Worm (Caenorhabditis elegans) whole organism, L4 larva: ENCODE data around the gene vha-13.

Source experiments
- D1046.2 ChIP-seq: fragments of 200-800 bp; sonication (Bioruptor generic); IDR thresholded peaks from 2 replicates; pipeline ENCODE4 v1.3.6; 2022; ENCODE audit warnings: missing genetic modification characterization, missing compliant biosample characterization
- F26F4.8 ChIP-seq: fragments of 200-800 bp; sonication (Bioruptor generic); conservative IDR thresholded peaks from 2 replicates; pipeline ENCODE4 v1.3.6; 2022; ENCODE audit warnings: missing genetic modification characterization, missing compliant biosample characterization
- F44E2.7 ChIP-seq: fragments of 200-800 bp; sonication (Bioruptor generic); IDR thresholded peaks from 2 replicates; pipeline ENCODE4 v2.1.2; 2022; ENCODE audit warnings: missing genetic modification characterization, missing compliant biosample characterization
- R02D3.7 ChIP-seq: fragments of 150-350 bp; sonication (generic microtip); optimal IDR thresholded peaks from 3 replicates; lab custom pipeline; 2014; ENCODE audit warnings: missing biosample characterization, missing genetic modification characterization
- T20F7.1 ChIP-seq: fragments of 200-800 bp; sonication (Bioruptor generic); optimal IDR thresholded peaks from 2 replicates; lab custom pipeline; 2018; ENCODE audit warnings: mild to moderate bottlenecking, missing genetic modification characterization, missing compliant biosample characterization
- Y105C5A.15 ChIP-seq: fragments of 200-800 bp; sonication (Bioruptor generic); IDR thresholded peaks from 2 replicates; pipeline ENCODE4 v1.3.6; 2022; ENCODE audit warnings: missing genetic modification characterization, missing compliant biosample characterization
- Y75B8A.6 ChIP-seq: fragments of 200-800 bp; sonication (Bioruptor generic); IDR thresholded peaks from 2 replicates; pipeline ENCODE4 v1.3.6; 2022; ENCODE audit warnings: missing genetic modification reagents, missing genetic modification characterization, missing compliant biosample characterization
- ZK337.2 ChIP-seq: fragments of 200-800 bp; sonication (Bioruptor generic); IDR thresholded peaks from 2 replicates; pipeline ENCODE4 v1.3.6; 2022; ENCODE audit warnings: missing genetic modification reagents, missing genetic modification characterization, missing compliant biosample characterization
- aly-2 ChIP-seq: sonication (generic microtip); optimal IDR thresholded peaks from 2 replicates; lab custom pipeline; 2018; ENCODE audit warnings: missing biosample characterization, missing genetic modification characterization
- attf-4 ChIP-seq: sonication (generic microtip); optimal IDR thresholded peaks from 3 replicates; lab custom pipeline; 2017; ENCODE audit warnings: missing biosample characterization, missing genetic modification characterization
- ceh-28 ChIP-seq: fragments of 150-350 bp; optimal IDR thresholded peaks from 2 replicates; lab custom pipeline; 2014; ENCODE audit warnings: missing biosample characterization, missing genetic modification reagents, missing genetic modification characterization
- ceh-32 ChIP-seq: sonication (generic microtip); optimal IDR thresholded peaks from 2 replicates; lab custom pipeline; 2016; ENCODE audit warnings: mild to moderate bottlenecking, missing genetic modification characterization, missing compliant biosample characterization; ENCODE audit not compliant: poor library complexity
- ceh-82 ChIP-seq: sonication (generic microtip); optimal IDR thresholded peaks from 2 replicates; lab custom pipeline; 2017; ENCODE audit warnings: missing biosample characterization, missing genetic modification characterization
- ctbp-1 ChIP-seq: fragments of 200-800 bp; sonication (Bioruptor generic); IDR thresholded peaks from 2 replicates; pipeline ENCODE4 v1.3.6; 2022; ENCODE audit warnings: missing genetic modification reagents, missing genetic modification characterization, missing compliant biosample characterization
- daf-8 ChIP-seq: fragments of 200-800 bp; sonication (Bioruptor generic); IDR thresholded peaks from 2 replicates; pipeline ENCODE4 v1.3.6; 2022; ENCODE audit warnings: missing genetic modification characterization, missing compliant biosample characterization
- dmd-6 ChIP-seq: fragments of 200-800 bp; sonication (Bioruptor generic); IDR thresholded peaks from 2 replicates; pipeline ENCODE4 v1.3.6; 2022; ENCODE audit warnings: missing genetic modification reagents, missing genetic modification characterization, missing compliant biosample characterization
- dmd-8 ChIP-seq: fragments of 200-800 bp; sonication (Bioruptor generic); IDR thresholded peaks from 2 replicates; pipeline ENCODE4 v1.3.6; 2022; ENCODE audit warnings: missing genetic modification characterization, missing compliant biosample characterization
- dpl-1 ChIP-seq: fragments of 150-350 bp; optimal IDR thresholded peaks from 2 replicates; lab custom pipeline; 2014; ENCODE audit warnings: missing biosample characterization, missing genetic modification reagents, missing genetic modification characterization
- hlh-11 ChIP-seq: fragments of 200-800 bp; sonication (Bioruptor generic); optimal IDR thresholded peaks from 2 replicates; lab custom pipeline; 2018; ENCODE audit warnings: mild to moderate bottlenecking, missing genetic modification characterization, missing compliant biosample characterization
- hlh-30 ChIP-seq: sonication (generic microtip); optimal IDR thresholded peaks from 2 replicates; lab custom pipeline; 2017; ENCODE audit warnings: antibody characterized with exemption, mild to moderate bottlenecking, missing genetic modification characterization, missing compliant biosample characterization; ENCODE audit not compliant: insufficient read depth
- lin-15B ChIP-seq: fragments of 150-350 bp; sonication (generic microtip); optimal IDR thresholded peaks from 3 replicates; lab custom pipeline; 2014; ENCODE audit warnings: missing biosample characterization, missing genetic modification characterization
- lin-29 ChIP-seq: fragments of 200-800 bp; sonication (Bioruptor generic); IDR thresholded peaks from 2 replicates; pipeline ENCODE4 v1.3.6; 2022; ENCODE audit warnings: missing genetic modification reagents, missing genetic modification characterization, missing compliant biosample characterization
- lin-38 ChIP-seq: fragments of 200-800 bp; sonication (Bioruptor generic); IDR thresholded peaks from 2 replicates; pipeline ENCODE4 v1.3.6; 2022; ENCODE audit warnings: missing genetic modification reagents, missing genetic modification characterization, missing compliant biosample characterization
- lsy-2 ChIP-seq, 2 experiments: fragments of 150-350 bp in 1 of 2; sonication (generic microtip) in 1 of 2; optimal IDR thresholded peaks; 2 replicates each; lab custom pipeline; 2014 to 2017; ENCODE audit warnings: missing biosample characterization in 2 of 2, missing genetic modification characterization in 2 of 2
- mep-1 ChIP-seq: fragments of 150-350 bp; sonication (generic microtip); optimal IDR thresholded peaks from 3 replicates; lab custom pipeline; 2014; ENCODE audit warnings: missing biosample characterization, missing genetic modification characterization
- mes-2 ChIP-seq: sonication (generic microtip); optimal IDR thresholded peaks from 2 replicates; lab custom pipeline; 2016; ENCODE audit warnings: missing genotype, mild to moderate bottlenecking, missing genetic modification characterization, missing compliant biosample characterization; ENCODE audit not compliant: poor library complexity, severe bottlenecking
- mxl-3 ChIP-seq: fragments of 200-800 bp; sonication (Bioruptor generic); optimal IDR thresholded peaks from 2 replicates; lab custom pipeline; 2018; ENCODE audit warnings: mild to moderate bottlenecking, missing genetic modification characterization, missing compliant biosample characterization
- nhr-11 ChIP-seq: fragments of 150-350 bp; optimal IDR thresholded peaks from 2 replicates; lab custom pipeline; 2014; ENCODE audit warnings: missing biosample characterization, missing genetic modification characterization
- nhr-111 ChIP-seq: fragments of 200-800 bp; sonication (Bioruptor generic); optimal IDR thresholded peaks from 2 replicates; lab custom pipeline; 2018; ENCODE audit warnings: mild to moderate bottlenecking, missing genetic modification characterization, missing compliant biosample characterization
- nhr-237 ChIP-seq: sonication (generic microtip); optimal IDR thresholded peaks from 2 replicates; lab custom pipeline; 2017; ENCODE audit warnings: missing biosample characterization, missing genetic modification characterization
- nhr-25 ChIP-seq: sonication (generic microtip); optimal IDR thresholded peaks from 2 replicates; lab custom pipeline; 2017; ENCODE audit warnings: missing genetic modification characterization, mild to moderate bottlenecking, missing compliant biosample characterization, antibody characterized with exemption, moderate library complexity, borderline replicate concordance; ENCODE audit not compliant: insufficient read depth
- nhr-28 ChIP-seq: fragments of 150-350 bp; optimal IDR thresholded peaks from 2 replicates; lab custom pipeline; 2014; ENCODE audit warnings: missing biosample characterization, missing genetic modification characterization
- nhr-48 ChIP-seq: sonication (generic microtip); optimal IDR thresholded peaks from 2 replicates; lab custom pipeline; 2016; ENCODE audit warnings: mild to moderate bottlenecking, missing genetic modification characterization, missing compliant biosample characterization
- pha-4 ChIP-seq, 2 experiments: fragments of 150-350 bp in 1 of 2; fragments of 200-800 bp in 1 of 2; sonication (Bioruptor generic) in 1 of 2; IDR thresholded peaks in 1 of 2; optimal IDR thresholded peaks in 1 of 2; 2 replicates each; pipeline versions ENCODE4 v1.3.6 to Lab custom; 2014 to 2022; ENCODE audit warnings: missing genetic modification characterization in 2 of 2, missing genetic modification reagents in 2 of 2, missing biosample characterization in 1 of 2, missing compliant biosample characterization in 1 of 2
- php-3 ChIP-seq: fragments of 200-800 bp; sonication (Bioruptor generic); IDR thresholded peaks from 2 replicates; pipeline ENCODE4 v1.3.6; 2022; ENCODE audit warnings: missing genetic modification reagents, missing genetic modification characterization, missing compliant biosample characterization
- pqm-1 ChIP-seq: sonication (generic microtip); optimal IDR thresholded peaks from 2 replicates; lab custom pipeline; 2017; ENCODE audit warnings: missing biosample characterization, missing genetic modification characterization
- sdz-12 ChIP-seq: fragments of 200-800 bp; sonication (Bioruptor generic); optimal IDR thresholded peaks from 2 replicates; lab custom pipeline; 2018; ENCODE audit warnings: mild to moderate bottlenecking, missing genetic modification characterization, missing compliant biosample characterization
- snpc-4 ChIP-seq: fragments of 150-350 bp; optimal IDR thresholded peaks from 2 replicates; lab custom pipeline; 2014; ENCODE audit warnings: missing biosample characterization, missing genetic modification characterization
- spr-1 ChIP-seq: sonication (generic microtip); optimal IDR thresholded peaks from 2 replicates; lab custom pipeline; 2016; ENCODE audit warnings: mild to moderate bottlenecking, missing genetic modification characterization, missing compliant biosample characterization
- spr-3 ChIP-seq: fragments of 200-800 bp; sonication (Bioruptor generic); optimal IDR thresholded peaks from 2 replicates; lab custom pipeline; 2018; ENCODE audit warnings: mild to moderate bottlenecking, missing genetic modification characterization, missing compliant biosample characterization
- tag-97 ChIP-seq: fragments of 200-800 bp; sonication (Bioruptor generic); IDR thresholded peaks from 2 replicates; pipeline ENCODE4 v1.3.6; 2022; ENCODE audit warnings: missing genetic modification characterization, missing compliant biosample characterization
- unc-62 ChIP-seq, 3 experiments: fragments of 150-350 bp in 1 of 3; sonication (generic microtip); optimal IDR thresholded peaks in 2 of 3; peaks in 1 of 3; 1 replicate in 1 of 3; 2 replicates in 2 of 3; lab custom pipeline; 2014 to 2017; ENCODE audit warnings: missing biosample characterization in 3 of 3, missing genetic modification characterization in 3 of 3, missing genetic modification reagents in 3 of 3, missing genotype in 1 of 3
- vab-7 ChIP-seq: fragments of 200-800 bp; sonication (Bioruptor generic); IDR thresholded peaks from 2 replicates; pipeline ENCODE4 v1.3.6; 2022; ENCODE audit warnings: missing genetic modification reagents, missing genetic modification characterization, missing compliant biosample characterization
- zag-1 ChIP-seq: fragments of 150-350 bp; optimal IDR thresholded peaks from 2 replicates; lab custom pipeline; 2014; ENCODE audit warnings: missing biosample characterization, missing genetic modification characterization
- zfp-2 ChIP-seq: sonication (generic microtip); optimal IDR thresholded peaks from 2 replicates; lab custom pipeline; 2016; ENCODE audit warnings: mild to moderate bottlenecking, missing genetic modification characterization, missing compliant biosample characterization
- zip-11 ChIP-seq: fragments of 200-800 bp; sonication (Bioruptor generic); IDR thresholded peaks from 2 replicates; pipeline ENCODE4 v1.3.6; 2022; ENCODE audit warnings: missing genetic modification characterization, missing compliant biosample characterization
- ztf-7 ChIP-seq: fragments of 150-350 bp; optimal IDR thresholded peaks from 2 replicates; lab custom pipeline; 2014; ENCODE audit warnings: missing biosample characterization, missing genetic modification characterization

The vha-13 gene

ce11 chrV:14355738-14356368, 4.3 kb downstream of the vha-13 start, which contains the start of gene cyn-1 (continued):
- TF ChIP-seq dmd-6 (GFP tag; lab: Robert Waterston, UW) (peak; percentile 55; the same call in 1 of the 2 replicates), ctbp-1 (GFP tag; lab: Robert Waterston, UW) (no peak; the same call in 1 of the 2 replicates), nhr-48 (tag; lab: Kevin White, UChicago) (peak; percentile 24), zfp-2 (tag; lab: Kevin White, UChicago) (no peak), T20F7.1 (GFP tag; lab: Kevin White, UChicago) (peak; percentile 72), php-3 (GFP tag; lab: Robert Waterston, UW) (no peak), nhr-237 (tag; lab: Kevin White, UChicago) (no peak), ceh-82 (tag; lab: Kevin White, UChicago) (no peak), nhr-111 (GFP tag; lab: Kevin White, UChicago) (no peak), aly-2 (tag; lab: Kevin White, UChicago) (no peak), pha-4 (GFP tag; IDR thresholded peaks at IDR 0.05; lab: Robert Waterston, UW) (peak; percentile 49; the same call in 1 of the 2 replicates), pha-4 (tag; optimal IDR thresholded peaks at IDR 0.05; lab: Kevin White, UChicago) (peak; percentile 72), F26F4.8 (no peak), ZK337.2 (GFP tag; lab: Robert Waterston, UW) (no peak)

- TF ChIP-seq D1046.2 (GFP tag; lab: Robert Waterston, UW) (no peak), mep-1 (peak; percentile 21), zfp-2 (tag; lab: Kevin White, UChicago) (no peak), vab-7 (no peak), dpl-1 (no peak), F44E2.7 (GFP tag; lab: Robert Waterston, UW) (no peak), snpc-4 (tag; lab: Kevin White, UChicago) (peak; percentile 70), ZK337.2 (GFP tag; lab: Robert Waterston, UW) (no peak), unc-62 (GFP tag; optimal IDR thresholded peaks at IDR 0.05 in 1 of 2; lab: Kevin White, UChicago) (no peak), unc-62 (tag; optimal IDR thresholded peaks at IDR 0.05; lab: Kevin White, UChicago) (no peak), Y105C5A.15 (GFP tag; lab: Robert Waterston, UW) (no peak), dmd-6 (GFP tag; lab: Robert Waterston, UW) (no peak), sdz-12 (no peak), hlh-11 (tag; lab: Kevin White, UChicago) (peak; percentile 23), pha-4 (GFP tag; IDR thresholded peaks at IDR 0.05; lab: Robert Waterston, UW) (no peak), pha-4 (tag; optimal IDR thresholded peaks at IDR 0.05; lab: Kevin White, UChicago) (no peak), lsy-2 (tag; optimal IDR thresholded peaks at IDR 0.05; lab: Kevin White, UChicago) (no peak), nhr-11 (no peak), R02D3.7 (tag; lab: Kevin White, UChicago) (no peak), dmd-8 (GFP tag; lab: Robert Waterston, UW) (no peak), nhr-28 (tag; lab: Kevin White, UChicago) (no peak), ceh-82 (tag; lab: Kevin White, UChicago) (no peak), zag-1 (tag; lab: Kevin White, UChicago) (no peak), mxl-3 (no peak), pqm-1 (tag; lab: Kevin White, UChicago) (no peak), lin-38 (GFP tag; lab: Robert Waterston, UW) (no peak; the same call in 1 of the 2 replicates), ceh-32 (tag; lab: Kevin White, UChicago) (no peak), ztf-7 (tag; lab: Kevin White, UChicago) (no peak), daf-8 (GFP tag; lab: Robert Waterston, UW) (no peak), hlh-30 (peak; percentile 35), Y75B8A.6 (GFP tag; lab: Robert Waterston, UW) (no peak), nhr-25 (tag; lab: Kevin White, UChicago) (no peak), lin-29 (GFP tag; lab: Robert Waterston, UW) (no peak), spr-3 (peak; percentile 11), spr-1 (tag; lab: Kevin White, UChicago) (no peak), tag-97 (no peak), ceh-28 (no peak), attf-4 (tag; lab: Kevin White, UChicago) (no peak), zip-11 (GFP tag; lab: Robert Waterston, UW) (no peak), mes-2 (tag; lab: Kevin White, UChicago) (peak; percentile 39), lin-15B (no peak)
Measured at ce11 chrV:14358577-14358976, 7.1 kb downstream of the vha-13 start, which contains the start of gene Y49A3A.4. Gene Y49A3A.4 (minus strand): TSS chrV:14358890.
